Worm (Caenorhabditis elegans) whole organism, L1 larva: ENCODE measurements around the gene lmd-4.

Experiments
- nhr-47 ChIP-seq: sonication (generic microtip); optimal IDR thresholded peaks from 2 replicates; lab custom pipeline; 2016; ENCODE audit warnings: mild to moderate bottlenecking, missing genetic modification characterization, moderate library complexity, missing compliant biosample characterization
- skn-1 ChIP-seq: fragments of 150-350 bp; optimal IDR thresholded peaks from 2 replicates; lab custom pipeline; 2014; ENCODE audit warnings: missing biosample characterization, missing genetic modification characterization
- tlp-1 ChIP-seq: fragments of 150-350 bp; optimal IDR thresholded peaks from 2 replicates; lab custom pipeline; 2014; ENCODE audit warnings: missing biosample characterization, missing genetic modification characterization

- TF ChIP-seq tlp-1 (tag; lab: Kevin White, UChicago), result no peak
- no peak for TF ChIP-seq skn-1 (tag; lab: Kevin White, UChicago)
- no peak for TF ChIP-seq nhr-47 (tag; lab: Kevin White, UChicago)
Observed at ce11 chrV:7320909-7321308, at the start of gene lmd-4.
